Fruit fly (Drosophila melanogaster) S2 (cell line): ENCODE measurements around the gene CG6040.

ENCODE experiments used
- CG8478 ChIP-seq: fragments of >200 bp; optimal IDR thresholded peaks from 2 replicates; lab custom pipeline; 2018
- CTCF ChIP-seq, 2 experiments: fragments of >200 bp; optimal IDR thresholded peaks; 2 replicates each; lab custom pipeline; 2018

DNA sequence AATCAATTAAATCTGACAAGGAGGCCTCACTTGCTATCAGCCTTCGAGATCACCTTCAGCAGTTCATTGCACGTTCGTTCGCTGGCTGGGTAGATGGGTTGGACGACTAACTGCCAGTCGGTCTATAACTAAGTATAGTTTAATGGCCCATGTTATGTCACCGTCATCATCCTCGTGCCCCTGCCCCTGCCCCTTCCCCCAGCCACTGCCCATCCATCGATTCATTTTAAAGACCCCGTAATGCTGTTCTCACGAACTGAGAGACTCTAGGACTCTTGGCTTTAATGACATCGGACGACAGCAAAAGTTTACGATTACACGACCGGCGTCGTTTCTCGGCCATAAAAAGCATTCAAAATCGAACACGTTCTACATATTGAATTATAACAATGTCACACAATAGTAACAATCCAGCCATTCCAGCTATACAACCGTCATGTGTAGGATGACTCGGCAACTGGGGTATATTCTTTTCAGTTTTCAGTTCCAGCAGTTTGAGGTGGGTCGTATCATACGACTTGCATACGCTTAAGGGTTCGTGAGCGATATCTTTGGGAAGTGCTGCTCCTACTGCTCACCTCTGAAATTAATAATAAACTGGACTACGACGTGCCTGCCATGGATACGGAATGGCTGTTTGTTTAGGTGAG is 29.7 kb upstream of the CG6040 start:
- TF ChIP-seq CTCF (optimal IDR thresholded peaks at IDR 0.05; lab: Kevin White, UChicago): no peak
- no peak for TF ChIP-seq CG8478
